Worm (Caenorhabditis elegans): ENCODE measurements around the gene ptp-5.1.

ce11 chrIV:5166030-5166429 lies at the start of gene ptp-5.1:
- TF ChIP-seq tbx-2 (tag; optimal IDR thresholded peaks at IDR 0.05) (no peak), dmd-4 (tag; optimal IDR thresholded peaks at IDR 0.05; ENCODE audit: borderline replicate concordance) (no peak), nfya-1 (tag; optimal IDR thresholded peaks at IDR 0.05) (no peak), hlh-15 (tag; optimal IDR thresholded peaks at IDR 0.05) (no peak), nhr-11 (tag; optimal IDR thresholded peaks at IDR 0.05) (no peak), fkh-6 (tag; optimal IDR thresholded peaks at IDR 0.05) (no peak), pag-3 (tag; optimal IDR thresholded peaks at IDR 0.05; ENCODE audit: borderline replicate concordance) (no peak), pax-1 (tag; optimal IDR thresholded peaks at IDR 0.05) (no peak), ceh-34 (tag; optimal IDR thresholded peaks at IDR 0.05) (no peak), Y22D7AL.16 (tag; optimal IDR thresholded peaks at IDR 0.05) (no peak), unc-55 (GFP tag; optimal IDR thresholded peaks at IDR 0.05) (no peak), fkh-10 (GFP tag; optimal IDR thresholded peaks at IDR 0.05) (no peak)

Measured in whole organism, late embryonic.